Worm (Caenorhabditis elegans) whole organism, late embryonic: Measurements from ENCODE around the gene K02D10.8.

Experiments used
- C08G9.2 ChIP-seq: sonication (generic microtip); optimal IDR thresholded peaks from 2 replicates; lab custom pipeline; 2016; ENCODE audit warnings: mild to moderate bottlenecking, missing genetic modification characterization, moderate library complexity, missing compliant biosample characterization
- C38D4.7 ChIP-seq: fragments of 200-800 bp; sonication (Bioruptor generic); optimal IDR thresholded peaks from 2 replicates; lab custom pipeline; 2018; ENCODE audit warnings: mild to moderate bottlenecking, missing genetic modification characterization, moderate library complexity, missing compliant biosample characterization
- F13H6.1 ChIP-seq: sonication (generic microtip); optimal IDR thresholded peaks from 2 replicates; lab custom pipeline; 2016; ENCODE audit warnings: missing genetic modification characterization, missing compliant biosample characterization
- K09A11.1 ChIP-seq: sonication (generic microtip); optimal IDR thresholded peaks from 2 replicates; lab custom pipeline; 2017; ENCODE audit warnings: antibody characterized with exemption, mild to moderate bottlenecking, missing genetic modification characterization, missing compliant biosample characterization; ENCODE audit not compliant: insufficient read depth
- Y22D7AL.16 ChIP-seq: sonication (generic microtip); optimal IDR thresholded peaks from 2 replicates; lab custom pipeline; 2016; ENCODE audit warnings: missing genetic modification characterization, missing compliant biosample characterization
- ahr-1 ChIP-seq: sonication (generic microtip); optimal IDR thresholded peaks from 2 replicates; lab custom pipeline; 2016; ENCODE audit warnings: missing genetic modification characterization, missing compliant biosample characterization
- ama-1 ChIP-seq: fragments of 150-350 bp; optimal IDR thresholded peaks from 2 replicates; lab custom pipeline; 2014
- ceh-14 ChIP-seq: sonication (generic microtip); optimal IDR thresholded peaks from 2 replicates; lab custom pipeline; 2016; ENCODE audit warnings: missing genotype, missing genetic modification characterization, missing compliant biosample characterization
- ceh-18 ChIP-seq: sonication (generic microtip); optimal IDR thresholded peaks from 2 replicates; lab custom pipeline; 2016; ENCODE audit warnings: missing genetic modification characterization, missing compliant biosample characterization
- ceh-2 ChIP-seq: sonication (generic microtip); optimal IDR thresholded peaks from 2 replicates; lab custom pipeline; 2016; ENCODE audit warnings: missing genotype, missing genetic modification characterization, missing compliant biosample characterization
- ceh-22 ChIP-seq: sonication (generic microtip); optimal IDR thresholded peaks from 2 replicates; lab custom pipeline; 2017; ENCODE audit warnings: missing biosample characterization, missing genetic modification characterization
- ceh-30 ChIP-seq: fragments of 150-350 bp; optimal IDR thresholded peaks from 2 replicates; lab custom pipeline; 2014; ENCODE audit warnings: missing biosample characterization, missing genetic modification characterization
- ceh-31 ChIP-seq: sonication (generic microtip); optimal IDR thresholded peaks from 2 replicates; lab custom pipeline; 2016; ENCODE audit warnings: missing genetic modification characterization, missing compliant biosample characterization
- ceh-34 ChIP-seq: sonication (generic microtip); optimal IDR thresholded peaks from 2 replicates; lab custom pipeline; 2016; ENCODE audit warnings: mild to moderate bottlenecking, missing genetic modification characterization, missing compliant biosample characterization
- ceh-45 ChIP-seq: fragments of 200-800 bp; sonication (Bioruptor generic); IDR thresholded peaks from 2 replicates; pipeline ENCODE4 v1.3.6; 2022; ENCODE audit warnings: missing genetic modification reagents, missing genetic modification characterization, missing compliant biosample characterization
- ceh-48 ChIP-seq: sonication (generic microtip); optimal IDR thresholded peaks from 2 replicates; lab custom pipeline; 2016; ENCODE audit warnings: missing genetic modification characterization, inconsistent platforms, missing compliant biosample characterization
- ceh-6 ChIP-seq: fragments of 200-800 bp; sonication (Bioruptor generic); optimal IDR thresholded peaks from 2 replicates; lab custom pipeline; 2018; ENCODE audit warnings: mild to moderate bottlenecking, missing genetic modification characterization, missing compliant biosample characterization
- che-1 ChIP-seq: sonication (generic microtip); optimal IDR thresholded peaks from 2 replicates; lab custom pipeline; 2016; ENCODE audit warnings: mild to moderate bottlenecking, missing genetic modification characterization, missing compliant biosample characterization
- dmd-4 ChIP-seq: sonication (generic microtip); optimal IDR thresholded peaks from 2 replicates; lab custom pipeline; 2016; ENCODE audit warnings: borderline replicate concordance, missing genetic modification characterization, missing compliant biosample characterization
- dve-1 ChIP-seq: sonication (generic microtip); optimal IDR thresholded peaks from 2 replicates; lab custom pipeline; 2017; ENCODE audit warnings: antibody characterized with exemption, mild to moderate bottlenecking, missing genetic modification characterization, missing compliant biosample characterization
- elt-2 ChIP-seq: sonication (generic microtip); optimal IDR thresholded peaks from 2 replicates; lab custom pipeline; 2016; ENCODE audit warnings: missing genetic modification reagents, missing genetic modification characterization, missing compliant biosample characterization
- elt-4 ChIP-seq: sonication (generic microtip); optimal IDR thresholded peaks from 2 replicates; lab custom pipeline; 2016; ENCODE audit warnings: missing genetic modification characterization, missing compliant biosample characterization
- ets-4 ChIP-seq: sonication (generic microtip); optimal IDR thresholded peaks from 2 replicates; lab custom pipeline; 2016; ENCODE audit warnings: missing genetic modification characterization, missing compliant biosample characterization
- eyg-1 ChIP-seq: sonication (generic microtip); optimal IDR thresholded peaks from 2 replicates; lab custom pipeline; 2016; ENCODE audit warnings: missing genotype, missing genetic modification characterization, missing compliant biosample characterization
- fax-1 ChIP-seq: sonication (generic microtip); optimal IDR thresholded peaks from 2 replicates; lab custom pipeline; 2016; ENCODE audit warnings: missing genotype, missing genetic modification characterization, missing compliant biosample characterization
- fkh-10 ChIP-seq: fragments of 150-350 bp; optimal IDR thresholded peaks from 2 replicates; lab custom pipeline; 2014; ENCODE audit warnings: missing biosample characterization, missing genetic modification reagents, missing genetic modification characterization
- gmeb-2 ChIP-seq: sonication (generic microtip); optimal IDR thresholded peaks from 2 replicates; lab custom pipeline; 2016; ENCODE audit warnings: missing genetic modification characterization, inconsistent platforms, missing compliant biosample characterization
- hlh-30 ChIP-seq: sonication (generic microtip); optimal IDR thresholded peaks from 2 replicates; lab custom pipeline; 2017; ENCODE audit warnings: antibody characterized with exemption, missing genetic modification characterization, missing compliant biosample characterization; ENCODE audit not compliant: insufficient read depth
- hlh-6 ChIP-seq: sonication (generic microtip); optimal IDR thresholded peaks from 2 replicates; lab custom pipeline; 2016; ENCODE audit warnings: missing genotype, missing genetic modification characterization, missing compliant biosample characterization
- hlh-8 ChIP-seq: sonication (generic microtip); optimal IDR thresholded peaks from 2 replicates; lab custom pipeline; 2016; ENCODE audit warnings: missing genotype, missing genetic modification characterization, missing compliant biosample characterization
- lim-6 ChIP-seq: sonication (generic microtip); optimal IDR thresholded peaks from 2 replicates; lab custom pipeline; 2016; ENCODE audit warnings: missing genetic modification characterization, missing compliant biosample characterization
- madf-2 ChIP-seq: sonication (generic microtip); optimal IDR thresholded peaks from 2 replicates; lab custom pipeline; 2017; ENCODE audit warnings: missing genetic modification characterization, missing compliant biosample characterization
- mec-3 ChIP-seq: sonication (generic microtip); optimal IDR thresholded peaks from 2 replicates; lab custom pipeline; 2016; ENCODE audit warnings: borderline replicate concordance, missing genetic modification characterization, missing compliant biosample characterization
- nfya-1 ChIP-seq: sonication (generic microtip); optimal IDR thresholded peaks from 2 replicates; lab custom pipeline; 2017; ENCODE audit warnings: missing genetic modification characterization, mild to moderate bottlenecking, missing compliant biosample characterization, antibody characterized with exemption, moderate library complexity
- pax-1 ChIP-seq: fragments of 150-350 bp; optimal IDR thresholded peaks from 2 replicates; lab custom pipeline; 2014; ENCODE audit warnings: missing biosample characterization, missing genetic modification characterization
- pha-2 ChIP-seq: sonication (generic microtip); optimal IDR thresholded peaks from 2 replicates; lab custom pipeline; 2017; ENCODE audit warnings: mild to moderate bottlenecking, missing genetic modification characterization, missing compliant biosample characterization
- pha-4 ChIP-seq: fragments of 150-350 bp; optimal IDR thresholded peaks from 2 replicates; lab custom pipeline; 2018; ENCODE audit warnings: missing biosample characterization, missing genetic modification reagents, missing genetic modification characterization
- pros-1 ChIP-seq: fragments of 150-350 bp; optimal IDR thresholded peaks from 2 replicates; lab custom pipeline; 2014; ENCODE audit warnings: missing biosample characterization, missing genetic modification reagents, missing genetic modification characterization
- ref-2 ChIP-seq: sonication (generic microtip); optimal IDR thresholded peaks from 2 replicates; lab custom pipeline; 2016; ENCODE audit warnings: missing genetic modification characterization, missing compliant biosample characterization
- rnt-1 ChIP-seq: sonication (generic microtip); optimal IDR thresholded peaks from 2 replicates; lab custom pipeline; 2016; ENCODE audit warnings: missing genetic modification characterization, missing compliant biosample characterization
- sdc-2 ChIP-seq: sonication (generic microtip); optimal IDR thresholded peaks from 2 replicates; lab custom pipeline; 2016; ENCODE audit warnings: missing genotype, missing genetic modification characterization, missing compliant biosample characterization
- sox-2 ChIP-seq: fragments of 200-800 bp; sonication (Bioruptor generic); IDR thresholded peaks from 2 replicates; pipeline ENCODE4 v1.3.6; 2022; ENCODE audit warnings: missing genetic modification reagents, missing genetic modification characterization, missing compliant biosample characterization
- syd-9 ChIP-seq: sonication (generic microtip); optimal IDR thresholded peaks from 2 replicates; lab custom pipeline; 2016; ENCODE audit warnings: mild to moderate bottlenecking, missing genetic modification characterization, moderate library complexity, missing compliant biosample characterization
- tbx-2 ChIP-seq: sonication (generic microtip); optimal IDR thresholded peaks from 2 replicates; lab custom pipeline; 2016; ENCODE audit warnings: missing genetic modification characterization, missing compliant biosample characterization
- tbx-7 ChIP-seq: sonication (generic microtip); optimal IDR thresholded peaks from 2 replicates; lab custom pipeline; 2016; ENCODE audit warnings: missing genotype, missing genetic modification characterization, missing compliant biosample characterization
- unc-3 ChIP-seq, 2 experiments: fragments of 200-800 bp in 1 of 2; sonication (Bioruptor generic) in 1 of 2; sonication (generic microtip) in 1 of 2; conservative IDR thresholded peaks in 1 of 2; optimal IDR thresholded peaks in 1 of 2; 2 replicates each; pipeline versions ENCODE4 v1.3.6 to Lab custom; 2016 to 2022; ENCODE audit warnings: missing compliant biosample characterization in 2 of 2, missing genetic modification characterization in 2 of 2, missing genetic modification reagents in 1 of 2
- unc-42 ChIP-seq: sonication (generic microtip); optimal IDR thresholded peaks from 2 replicates; lab custom pipeline; 2016; ENCODE audit warnings: missing genotype, missing genetic modification characterization, missing compliant biosample characterization
- unc-55 ChIP-seq: sonication (generic microtip); optimal IDR thresholded peaks from 2 replicates; lab custom pipeline; 2017; ENCODE audit warnings: missing biosample characterization, missing genetic modification reagents, missing genetic modification characterization
- unc-86 ChIP-seq: sonication (generic microtip); optimal IDR thresholded peaks from 2 replicates; lab custom pipeline; 2016; ENCODE audit warnings: missing genetic modification characterization, missing compliant biosample characterization

Gene K02D10.8

DNA sequence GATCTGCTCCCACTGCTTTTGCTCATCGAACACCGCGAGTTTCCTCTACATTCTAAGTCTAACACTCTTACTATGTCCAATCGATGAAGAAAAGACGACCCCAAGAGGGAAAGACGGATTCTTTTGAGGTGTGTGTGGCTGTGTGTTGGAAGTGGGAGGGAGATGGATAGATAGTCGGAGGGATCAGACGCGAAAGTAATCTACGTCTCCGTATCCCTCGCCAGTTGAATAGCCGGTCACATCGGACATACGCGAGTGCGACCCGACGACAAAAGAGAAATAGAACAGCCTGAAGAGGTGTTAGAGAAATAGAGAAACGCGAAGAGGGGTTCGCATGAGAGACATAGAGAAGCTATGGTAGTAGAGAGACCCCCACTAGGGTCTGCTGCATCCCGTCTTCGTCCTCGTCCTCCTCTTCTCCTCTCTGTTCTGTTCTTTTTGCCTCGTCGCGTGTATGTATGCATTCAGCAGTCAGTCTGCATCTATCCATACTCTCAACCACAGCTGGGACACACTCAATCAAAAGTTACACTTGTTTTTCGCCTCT lies 9.5 kb downstream of the K02D10.8 start:
- TF ChIP-seq tbx-2 (tag; lab: Kevin White, UChicago), result peak; percentile 95
- peak; percentile 73 for TF ChIP-seq syd-9 (tag; lab: Kevin White, UChicago)
- TF ChIP-seq ceh-48, result peak; percentile 67
- peak; percentile 10 for TF ChIP-seq sdc-2 (tag; lab: Kevin White, UChicago)
- TF ChIP-seq hlh-6 (tag; lab: Kevin White, UChicago), result peak; percentile 28
- TF ChIP-seq nfya-1 (tag; lab: Kevin White, UChicago), result peak; percentile 96
- TF ChIP-seq ceh-22 (tag; lab: Kevin White, UChicago), result no peak
- no peak for TF ChIP-seq fax-1 (tag; lab: Kevin White, UChicago)
- peak; percentile 90 for TF ChIP-seq ceh-18 (tag; lab: Kevin White, UChicago)
- peak; percentile 17 for TF ChIP-seq tbx-7 (tag; lab: Kevin White, UChicago)
- TF ChIP-seq elt-2, result peak; percentile 17
- TF ChIP-seq K09A11.1 (tag; lab: Kevin White, UChicago), result peak; percentile 33
- TF ChIP-seq F13H6.1 (tag; lab: Kevin White, UChicago), result peak; percentile 83
- TF ChIP-seq ref-2, result peak; percentile 87
- TF ChIP-seq ceh-34 (tag; lab: Kevin White, UChicago), result peak; percentile 93
- TF ChIP-seq unc-42 (tag; lab: Kevin White, UChicago), result peak; percentile 69
- peak; percentile 92 for TF ChIP-seq ceh-31
- TF ChIP-seq ceh-14 (tag; lab: Kevin White, UChicago), result peak; percentile 75
- TF ChIP-seq che-1, result peak; percentile 10
- no peak for TF ChIP-seq gmeb-2 (tag; lab: Kevin White, UChicago)
- peak; percentile 80 for TF ChIP-seq hlh-30 (tag; lab: Kevin White, UChicago)
- TF ChIP-seq ceh-30 (tag; lab: Kevin White, UChicago), result peak; percentile 60
- peak; percentile 89 for TF ChIP-seq rnt-1
- peak; percentile 93 for TF ChIP-seq pros-1 (tag; lab: Kevin White, UChicago)
- TF ChIP-seq fkh-10, result no peak
- TF ChIP-seq madf-2 (tag; lab: Kevin White, UChicago), result peak; percentile 9
- peak; percentile 54 for TF ChIP-seq ceh-2 (tag; lab: Kevin White, UChicago)
- peak; percentile 25 for TF ChIP-seq ets-4 (tag; lab: Kevin White, UChicago)
- no peak for TF ChIP-seq unc-3 (GFP tag; conservative IDR thresholded peaks at IDR 0.05; lab: Robert Waterston, UW)
- peak; percentile 17 for TF ChIP-seq unc-3 (tag; optimal IDR thresholded peaks at IDR 0.05; lab: Kevin White, UChicago)
- peak; percentile 3 for TF ChIP-seq lim-6 (tag; lab: Kevin White, UChicago)
- TF ChIP-seq eyg-1 (tag; lab: Kevin White, UChicago), result no peak
- TF ChIP-seq dve-1 (tag; lab: Kevin White, UChicago), result peak; percentile 90
- TF ChIP-seq ceh-6 (GFP tag; lab: Kevin White, UChicago), result no peak
- TF ChIP-seq unc-55 (GFP tag; lab: Kevin White, UChicago), result peak; percentile 91
- peak; percentile 60 for TF ChIP-seq C08G9.2 (tag; lab: Kevin White, UChicago)
- TF ChIP-seq elt-4 (tag; lab: Kevin White, UChicago), result no peak
- TF ChIP-seq hlh-8 (tag; lab: Kevin White, UChicago), result peak; percentile 55
- TF ChIP-seq dmd-4, result peak; percentile 6
- TF ChIP-seq sox-2 (GFP tag; lab: Robert Waterston, UW), result peak; percentile 75
- no peak for TF ChIP-seq ceh-45 (GFP tag; lab: Robert Waterston, UW)

DNA sequence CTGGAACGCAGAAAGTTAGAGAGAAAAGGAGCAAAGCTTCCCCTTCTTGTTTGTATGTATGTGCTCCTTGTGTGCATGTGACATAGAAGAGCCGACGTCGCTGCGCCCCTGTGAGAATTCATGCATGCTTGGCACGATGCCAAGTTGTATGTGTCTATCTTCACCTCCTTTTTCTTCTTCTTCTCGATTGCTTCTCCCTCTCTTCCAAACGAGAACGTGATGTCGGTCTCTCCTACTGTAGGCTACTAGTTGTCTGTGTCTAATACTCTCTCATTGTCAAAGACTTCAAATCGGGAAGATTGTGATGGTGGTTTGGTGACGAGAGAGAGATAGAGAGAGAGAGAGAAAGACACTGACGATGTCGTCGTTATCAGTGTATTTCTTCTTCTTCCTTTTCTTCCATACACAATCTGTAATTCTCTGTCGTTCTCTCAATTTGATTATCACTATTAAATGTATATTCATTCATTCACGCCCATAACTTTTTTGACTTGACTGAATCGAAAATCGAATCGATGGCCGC lies 11.1 kb downstream of the K02D10.8 start:
- TF ChIP-seq unc-86 (tag; lab: Kevin White, UChicago) (no peak), K09A11.1 (tag; lab: Kevin White, UChicago) (no peak), elt-2 (peak; percentile 65), rnt-1 (no peak), che-1 (no peak), F13H6.1 (tag; lab: Kevin White, UChicago) (no peak), pha-4 (tag; lab: Kevin White, UChicago) (no peak), C38D4.7 (GFP tag; lab: Kevin White, UChicago) (no peak), ahr-1 (tag; lab: Kevin White, UChicago) (no peak), pha-2 (tag; lab: Kevin White, UChicago) (no peak), unc-55 (GFP tag; lab: Kevin White, UChicago) (peak; percentile 60), ref-2 (no peak), ceh-45 (GFP tag; lab: Robert Waterston, UW) (no peak), Y22D7AL.16 (no peak), unc-42 (tag; lab: Kevin White, UChicago) (peak; percentile 20), mec-3 (tag; lab: Kevin White, UChicago) (no peak), ama-1 (no peak), ceh-6 (GFP tag; lab: Kevin White, UChicago) (no peak), pax-1 (no peak), eyg-1 (tag; lab: Kevin White, UChicago) (no peak), hlh-30 (tag; lab: Kevin White, UChicago) (peak; percentile 19), nfya-1 (tag; lab: Kevin White, UChicago) (peak; percentile 66), ceh-2 (tag; lab: Kevin White, UChicago) (no peak), ceh-18 (tag; lab: Kevin White, UChicago) (peak; percentile 33)
